Worm (Caenorhabditis elegans): ENCODE measurements around the gene ZC412.5.

ZC412.5 gene

DNA sequence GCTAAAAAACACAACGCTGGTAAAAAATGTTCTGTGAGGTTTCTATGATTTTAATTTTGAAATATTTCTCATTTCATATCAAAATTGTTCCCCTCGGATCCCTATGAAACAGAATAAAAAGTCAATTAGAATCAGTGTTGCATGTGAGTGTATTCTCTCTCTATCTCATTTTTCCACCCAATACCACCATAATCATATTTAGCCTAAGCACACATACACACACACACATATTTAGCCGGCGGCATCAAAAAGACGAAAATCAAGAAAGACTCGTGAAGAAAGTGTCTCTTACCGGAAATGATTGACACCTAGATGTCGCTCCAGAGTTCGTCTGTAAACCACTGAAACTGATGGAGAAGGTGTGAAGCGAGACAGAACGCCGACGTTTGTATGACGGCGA is 21.0 kb downstream of the ZC412.5 start:
- TF ChIP-seq crh-2 (tag; optimal IDR thresholded peaks at IDR 0.05) (no peak), elt-1 (tag; optimal IDR thresholded peaks at IDR 0.05) (no peak), nhr-21 (tag; optimal IDR thresholded peaks at IDR 0.05) (no peak), mdl-1 (tag; optimal IDR thresholded peaks at IDR 0.05) (no peak), alr-1 (tag; optimal IDR thresholded peaks at IDR 0.05) (no peak), nhr-237 (tag; optimal IDR thresholded peaks at IDR 0.05) (no peak), lin-13 (GFP tag; optimal IDR thresholded peaks at IDR 0.05) (no peak), nhr-23 (tag; optimal IDR thresholded peaks at IDR 0.05) (no peak), Y55F3AM.14 (GFP tag; optimal IDR thresholded peaks at IDR 0.05) (no peak), nhr-10 (tag; optimal IDR thresholded peaks at IDR 0.05) (no peak), nhr-129 (tag; optimal IDR thresholded peaks at IDR 0.05) (no peak), sma-9 (GFP tag; optimal IDR thresholded peaks at IDR 0.05) (no peak), sma-9 (tag; optimal IDR thresholded peaks at IDR 0.05) (no peak), R02D3.7 (tag; optimal IDR thresholded peaks at IDR 0.05) (no peak), ama-1 (optimal IDR thresholded peaks at IDR 0.05) (no peak), C34F6.9 (tag; optimal IDR thresholded peaks at IDR 0.05) (no peak), lin-11 (tag; optimal IDR thresholded peaks at IDR 0.05) (no peak), skn-1 (tag; optimal IDR thresholded peaks at IDR 0.05) (no peak), ceh-16 (tag; optimal IDR thresholded peaks at IDR 0.05) (no peak), aly-2 (tag; optimal IDR thresholded peaks at IDR 0.05) (no peak), mbf-1 (tag; optimal IDR thresholded peaks at IDR 0.05) (no peak)

DNA sequence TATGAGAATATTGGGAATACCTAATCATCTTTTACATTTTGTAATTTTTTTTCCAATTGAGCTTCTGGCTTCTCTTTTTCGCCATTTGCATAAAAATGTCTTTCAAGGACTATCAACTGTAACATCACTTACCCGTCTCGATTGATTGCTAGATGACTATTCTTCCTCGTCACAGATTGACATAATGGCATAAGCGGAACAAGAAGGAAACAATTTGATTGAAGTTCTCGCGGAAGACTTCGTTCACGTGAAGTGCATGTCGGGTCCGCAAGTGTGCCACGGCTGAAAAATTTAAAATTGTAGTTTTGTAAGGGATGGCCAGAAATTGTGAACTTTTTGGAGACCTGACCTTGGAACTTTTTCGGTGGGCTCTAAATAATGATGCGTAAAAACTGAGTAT is 21.5 kb downstream of the ZC412.5 start:
- TF ChIP-seq ztf-4 (tag; optimal IDR thresholded peaks at IDR 0.05) (no peak), skn-1 (tag; optimal IDR thresholded peaks at IDR 0.05) (no peak), ceh-82 (tag; optimal IDR thresholded peaks at IDR 0.05) (no peak), aly-2 (tag; optimal IDR thresholded peaks at IDR 0.05) (no peak), nhr-12 (tag; optimal IDR thresholded peaks at IDR 0.05) (no peak), ZK546.5 (tag; optimal IDR thresholded peaks at IDR 0.05) (no peak), mab-5 (tag; optimal IDR thresholded peaks at IDR 0.05) (no peak), lsy-2 (tag; optimal IDR thresholded peaks at IDR 0.05) (no peak), F13H6.1 (tag; optimal IDR thresholded peaks at IDR 0.05) (no peak), fos-1 (tag; optimal IDR thresholded peaks at IDR 0.05) (no peak), unc-55 (GFP tag; optimal IDR thresholded peaks at IDR 0.05) (no peak), unc-39 (tag; optimal IDR thresholded peaks at IDR 0.05) (no peak), nhr-25 (tag; optimal IDR thresholded peaks at IDR 0.05) (no peak), gmeb-1 (tag; optimal IDR thresholded peaks at IDR 0.05) (no peak), lin-39 (tag; optimal IDR thresholded peaks at IDR 0.05) (no peak), C34F6.9 (tag; optimal IDR thresholded peaks at IDR 0.05) (no peak), egl-27 (tag; optimal IDR thresholded peaks at IDR 0.05) (no peak), mbf-1 (tag; optimal IDR thresholded peaks at IDR 0.05) (no peak), sem-4 (tag; optimal IDR thresholded peaks at IDR 0.05) (no peak)

DNA sequence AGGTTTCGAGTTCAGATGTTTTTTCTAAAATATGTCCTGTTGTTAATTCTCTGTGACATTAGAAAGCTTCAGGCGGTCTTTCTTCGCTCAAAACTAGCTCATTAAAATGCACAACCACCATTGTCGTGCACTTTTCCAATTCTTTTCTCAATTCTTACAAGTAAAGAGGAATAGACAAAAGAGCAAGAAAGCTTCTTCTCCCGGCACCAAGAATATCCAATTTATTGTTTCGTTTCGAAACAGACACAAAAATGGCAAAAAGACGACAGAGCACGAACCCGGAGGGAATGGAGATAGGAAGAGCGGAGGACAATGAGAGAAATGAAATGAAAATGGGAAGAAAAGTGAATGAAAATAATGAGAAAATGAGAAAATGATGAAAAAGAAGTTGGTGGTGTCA is 22.7 kb downstream of the ZC412.5 start:
- TF ChIP-seq nhr-129 (tag; optimal IDR thresholded peaks at IDR 0.05) (peak; percentile 13), egl-27 (tag; optimal IDR thresholded peaks at IDR 0.05) (no peak), zag-1 (tag; optimal IDR thresholded peaks at IDR 0.05) (peak; percentile 12), lin-11 (tag; optimal IDR thresholded peaks at IDR 0.05) (no peak), unc-55 (GFP tag; optimal IDR thresholded peaks at IDR 0.05) (peak; percentile 2)

DNA sequence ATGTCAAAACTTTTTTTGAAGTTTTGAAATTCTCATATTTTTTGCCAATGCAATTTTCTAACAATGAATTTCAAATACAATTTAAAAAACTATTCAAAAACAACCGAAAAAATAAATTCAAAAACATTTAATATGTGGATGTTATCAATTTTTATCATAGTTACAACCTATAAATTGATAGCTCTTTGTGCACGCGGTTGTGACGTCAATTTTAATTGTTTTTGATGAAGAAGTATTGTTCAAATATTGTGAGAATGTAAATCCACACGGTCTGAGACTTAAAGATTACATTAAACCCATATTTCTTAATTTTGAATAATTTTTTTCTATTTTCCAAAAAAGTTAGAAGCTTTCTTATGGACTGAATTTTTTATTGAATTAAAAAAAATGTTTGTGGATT is 23.3 kb downstream of the ZC412.5 start:
- TF ChIP-seq C34F6.9 (tag; optimal IDR thresholded peaks at IDR 0.05): no peak

DNA sequence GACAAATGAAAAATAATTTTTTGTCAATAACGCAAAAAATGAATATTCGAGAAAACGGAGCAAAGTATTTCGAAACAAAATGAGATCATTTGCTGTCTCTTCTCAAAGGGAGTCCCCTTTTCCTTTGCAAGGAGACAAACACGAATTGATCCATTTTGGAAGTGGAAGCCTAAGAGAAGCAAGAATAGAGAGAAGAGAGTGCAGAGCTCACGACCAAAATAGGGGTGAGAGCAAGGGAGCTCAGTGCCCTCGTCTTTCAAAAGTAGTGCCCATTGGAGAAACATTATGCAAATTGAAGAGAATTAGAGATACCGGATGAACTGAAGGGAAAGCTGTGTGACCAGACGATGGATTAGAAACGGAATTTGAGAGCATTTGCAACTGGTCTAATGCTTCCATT is 24.1 kb downstream of the ZC412.5 start:
- TF ChIP-seq unc-55 (GFP tag; optimal IDR thresholded peaks at IDR 0.05): peak; percentile 72
- no peak for TF ChIP-seq elt-3 (tag; optimal IDR thresholded peaks at IDR 0.05)
- TF ChIP-seq nhr-237 (tag; optimal IDR thresholded peaks at IDR 0.05): no peak
- no peak for TF ChIP-seq skn-1 (tag; optimal IDR thresholded peaks at IDR 0.05)
- peak; percentile 62 for TF ChIP-seq nhr-129 (tag; optimal IDR thresholded peaks at IDR 0.05)
- no peak for TF ChIP-seq nhr-12 (tag; optimal IDR thresholded peaks at IDR 0.05)
- TF ChIP-seq alr-1 (tag; optimal IDR thresholded peaks at IDR 0.05): no peak
- TF ChIP-seq sma-9 (GFP tag; optimal IDR thresholded peaks at IDR 0.05): peak; percentile 71
- no peak for TF ChIP-seq sma-9 (tag; optimal IDR thresholded peaks at IDR 0.05)
- TF ChIP-seq lin-13 (GFP tag; optimal IDR thresholded peaks at IDR 0.05): no peak
- no peak for TF ChIP-seq nhr-10 (tag; optimal IDR thresholded peaks at IDR 0.05)
- no peak for TF ChIP-seq peb-1 (tag; optimal IDR thresholded peaks at IDR 0.05)
- peak; percentile 39 for TF ChIP-seq C34F6.9 (tag; optimal IDR thresholded peaks at IDR 0.05)
- no peak for TF ChIP-seq snpc-4 (tag; optimal IDR thresholded peaks at IDR 0.05)
- TF ChIP-seq mdl-1 (tag; optimal IDR thresholded peaks at IDR 0.05): peak in 1 of 2 experiments; percentile 12
- TF ChIP-seq ceh-82 (tag; optimal IDR thresholded peaks at IDR 0.05): no peak
- no peak for TF ChIP-seq crh-2 (tag; optimal IDR thresholded peaks at IDR 0.05)
- TF ChIP-seq sma-3 (GFP tag; optimal IDR thresholded peaks at IDR 0.05): no peak
- TF ChIP-seq mab-5 (tag; optimal IDR thresholded peaks at IDR 0.05): peak; percentile 43
- TF ChIP-seq R02D3.7 (tag; optimal IDR thresholded peaks at IDR 0.05): no peak
- no peak for TF ChIP-seq ZK546.5 (tag; optimal IDR thresholded peaks at IDR 0.05)
- TF ChIP-seq lsy-2 (tag; optimal IDR thresholded peaks at IDR 0.05): peak; percentile 16 to 31
- TF ChIP-seq dmd-4 (tag; optimal IDR thresholded peaks at IDR 0.05): no peak
- TF ChIP-seq gmeb-1 (tag; optimal IDR thresholded peaks at IDR 0.05): no peak
- TF ChIP-seq nhr-11 (tag; optimal IDR thresholded peaks at IDR 0.05): no peak
- no peak for TF ChIP-seq ztf-11 (tag; optimal IDR thresholded peaks at IDR 0.05)
- TF ChIP-seq elt-1 (tag; optimal IDR thresholded peaks at IDR 0.05): no peak
- TF ChIP-seq zag-1 (tag; optimal IDR thresholded peaks at IDR 0.05): peak; percentile 83
- TF ChIP-seq sem-4 (tag; optimal IDR thresholded peaks at IDR 0.05): peak; percentile 53
- no peak for TF ChIP-seq lin-39 (tag; optimal IDR thresholded peaks at IDR 0.05)
- TF ChIP-seq F13H6.1 (tag; optimal IDR thresholded peaks at IDR 0.05): peak; percentile 48
- no peak for TF ChIP-seq nhr-23 (tag; optimal IDR thresholded peaks at IDR 0.05)
- no peak for TF ChIP-seq nhr-21 (tag; optimal IDR thresholded peaks at IDR 0.05)

Data from whole organism, L2 larva.